Fruit fly (Drosophila melanogaster) whole organism: ENCODE measurements around the gene CG10019.

ENCODE experiments used
- CG8478 ChIP-seq: fragments of >200 bp; optimal IDR thresholded peaks from 2 replicates; lab custom pipeline; 2018; ENCODE audit warnings: inconsistent platforms
- pan ChIP-seq: fragments of >200 bp; optimal IDR thresholded peaks from 2 replicates; lab custom pipeline; 2017

- TF ChIP-seq CG8478 (no peak), pan (lab: Kevin White, UChicago) (no peak)
These were observed 39.6 kb downstream of the CG10019 start for dm6 chr2L:3769718-3770461.
